Worm (Caenorhabditis elegans) whole organism, young adult: ENCODE measurements around the gene sru-21.
"Not testable (repeated sequence)": the region's sequence is repeated elsewhere in the genome, so short reads cannot be mapped to it uniquely, and the experiment has no call there.

Experiments
- F37B4.10 ChIP-seq: fragments of 200-800 bp; sonication (Bioruptor generic); IDR thresholded peaks from 2 replicates; pipeline ENCODE4 v1.3.6; 2022; ENCODE audit warnings: missing genetic modification characterization, missing compliant biosample characterization
- F55B11.4 ChIP-seq: sonication (generic microtip); optimal IDR thresholded peaks from 2 replicates; lab custom pipeline; 2016; ENCODE audit warnings: missing compliant biosample characterization, missing genetic modification characterization, borderline replicate concordance; ENCODE audit not compliant: insufficient read depth
- egl-18 ChIP-seq: fragments of 200-800 bp; sonication (Bioruptor generic); IDR thresholded peaks from 2 replicates; pipeline ENCODE4 v1.3.6; 2022; ENCODE audit warnings: missing genetic modification reagents, missing genetic modification characterization, missing compliant biosample characterization
- him-1 ChIP-seq: sonication (generic microtip); optimal IDR thresholded peaks from 2 replicates; lab custom pipeline; 2016; ENCODE audit warnings: missing genotype, missing genetic modification reagents, missing genetic modification characterization, missing compliant biosample characterization
- pha-4 ChIP-seq: fragments of 150-350 bp; sonication (generic microtip); optimal IDR thresholded peaks from 2 replicates; lab custom pipeline; 2014; ENCODE audit warnings: missing biosample characterization, missing genetic modification reagents, missing genetic modification characterization
- sptf-2 ChIP-seq: fragments of 200-800 bp; sonication (Bioruptor generic); optimal IDR thresholded peaks from 2 replicates; lab custom pipeline; 2018; ENCODE audit warnings: mild to moderate bottlenecking, missing genetic modification characterization, missing compliant biosample characterization

- not testable (repeated sequence) for TF ChIP-seq pha-4 (tag; lab: Kevin White, UChicago); egl-18 (GFP tag; lab: Robert Waterston, UW); F55B11.4 (tag; lab: Kevin White, UChicago); him-1 (tag; lab: Kevin White, UChicago); sptf-2 (GFP tag; lab: Kevin White, UChicago); F37B4.10
Observed at ce11 chrIV:13667975-13668374, 41.4 kb downstream of the sru-21 start.
